Worm (Caenorhabditis elegans) whole organism, late embryonic: Measurements from ENCODE around the gene phat-7.

Experiments
- F13H6.1 ChIP-seq: sonication (generic microtip); optimal IDR thresholded peaks from 2 replicates; lab custom pipeline; 2016; ENCODE audit warnings: missing genetic modification characterization, missing compliant biosample characterization
- K02D7.2 ChIP-seq: sonication (generic microtip); optimal IDR thresholded peaks from 2 replicates; lab custom pipeline; 2017; ENCODE audit warnings: mild to moderate bottlenecking, missing genetic modification characterization, missing compliant biosample characterization
- T23F11.4 ChIP-seq: fragments of 200-800 bp; sonication (Bioruptor generic); optimal IDR thresholded peaks from 2 replicates; lab custom pipeline; 2018; ENCODE audit warnings: mild to moderate bottlenecking, missing genetic modification characterization, missing compliant biosample characterization
- Y22D7AL.16 ChIP-seq: sonication (generic microtip); optimal IDR thresholded peaks from 2 replicates; lab custom pipeline; 2016; ENCODE audit warnings: missing genetic modification characterization, missing compliant biosample characterization
- ahr-1 ChIP-seq: sonication (generic microtip); optimal IDR thresholded peaks from 2 replicates; lab custom pipeline; 2016; ENCODE audit warnings: missing genetic modification characterization, missing compliant biosample characterization
- ceh-2 ChIP-seq: sonication (generic microtip); optimal IDR thresholded peaks from 2 replicates; lab custom pipeline; 2016; ENCODE audit warnings: missing genotype, missing genetic modification characterization, missing compliant biosample characterization
- ceh-24 ChIP-seq: sonication (generic microtip); optimal IDR thresholded peaks from 2 replicates; lab custom pipeline; 2016; ENCODE audit warnings: mild to moderate bottlenecking, missing genetic modification characterization, missing compliant biosample characterization
- ceh-30 ChIP-seq: fragments of 150-350 bp; optimal IDR thresholded peaks from 2 replicates; lab custom pipeline; 2014; ENCODE audit warnings: missing biosample characterization, missing genetic modification characterization
- ceh-6 ChIP-seq: fragments of 200-800 bp; sonication (Bioruptor generic); optimal IDR thresholded peaks from 2 replicates; lab custom pipeline; 2018; ENCODE audit warnings: mild to moderate bottlenecking, missing genetic modification characterization, missing compliant biosample characterization
- ceh-9 ChIP-seq: sonication (generic microtip); optimal IDR thresholded peaks from 2 replicates; lab custom pipeline; 2016; ENCODE audit warnings: mild to moderate bottlenecking, missing genetic modification characterization, inconsistent platforms, missing compliant biosample characterization
- elt-2 ChIP-seq: sonication (generic microtip); optimal IDR thresholded peaks from 2 replicates; lab custom pipeline; 2016; ENCODE audit warnings: missing genetic modification reagents, missing genetic modification characterization, missing compliant biosample characterization
- elt-4 ChIP-seq: sonication (generic microtip); optimal IDR thresholded peaks from 2 replicates; lab custom pipeline; 2016; ENCODE audit warnings: missing genetic modification characterization, missing compliant biosample characterization
- ets-4 ChIP-seq: sonication (generic microtip); optimal IDR thresholded peaks from 2 replicates; lab custom pipeline; 2016; ENCODE audit warnings: missing genetic modification characterization, missing compliant biosample characterization
- fax-1 ChIP-seq: sonication (generic microtip); optimal IDR thresholded peaks from 2 replicates; lab custom pipeline; 2016; ENCODE audit warnings: missing genotype, missing genetic modification characterization, missing compliant biosample characterization
- gmeb-2 ChIP-seq: sonication (generic microtip); optimal IDR thresholded peaks from 2 replicates; lab custom pipeline; 2016; ENCODE audit warnings: missing genetic modification characterization, inconsistent platforms, missing compliant biosample characterization
- hlh-15 ChIP-seq: sonication (generic microtip); optimal IDR thresholded peaks from 2 replicates; lab custom pipeline; 2016; ENCODE audit warnings: missing genetic modification characterization, missing compliant biosample characterization
- hlh-6 ChIP-seq: sonication (generic microtip); optimal IDR thresholded peaks from 2 replicates; lab custom pipeline; 2016; ENCODE audit warnings: missing genotype, missing genetic modification characterization, missing compliant biosample characterization
- lin-11 ChIP-seq: fragments of 200-800 bp; sonication (Bioruptor generic); optimal IDR thresholded peaks from 2 replicates; lab custom pipeline; 2018; ENCODE audit warnings: mild to moderate bottlenecking, missing genetic modification characterization, missing compliant biosample characterization
- madf-2 ChIP-seq: sonication (generic microtip); optimal IDR thresholded peaks from 2 replicates; lab custom pipeline; 2017; ENCODE audit warnings: missing genetic modification characterization, missing compliant biosample characterization
- mec-3 ChIP-seq: sonication (generic microtip); optimal IDR thresholded peaks from 2 replicates; lab custom pipeline; 2016; ENCODE audit warnings: borderline replicate concordance, missing genetic modification characterization, missing compliant biosample characterization
- nfya-1 ChIP-seq: sonication (generic microtip); optimal IDR thresholded peaks from 2 replicates; lab custom pipeline; 2017; ENCODE audit warnings: missing genetic modification characterization, mild to moderate bottlenecking, missing compliant biosample characterization, antibody characterized with exemption, moderate library complexity
- nhr-232 ChIP-seq: sonication (generic microtip); optimal IDR thresholded peaks from 2 replicates; lab custom pipeline; 2016; ENCODE audit warnings: missing genetic modification characterization, missing compliant biosample characterization
- odd-2 ChIP-seq: sonication (generic microtip); optimal IDR thresholded peaks from 2 replicates; lab custom pipeline; 2017; ENCODE audit warnings: antibody characterized with exemption, mild to moderate bottlenecking, missing genetic modification characterization, missing compliant biosample characterization
- pag-3 ChIP-seq: sonication (generic microtip); optimal IDR thresholded peaks from 2 replicates; lab custom pipeline; 2016; ENCODE audit warnings: missing compliant biosample characterization, missing genetic modification characterization, borderline replicate concordance
- pat-9 ChIP-seq: fragments of 200-800 bp; sonication (Bioruptor generic); optimal IDR thresholded peaks from 2 replicates; lab custom pipeline; 2018; ENCODE audit warnings: mild to moderate bottlenecking, missing genetic modification characterization, moderate library complexity, missing compliant biosample characterization
- pax-1 ChIP-seq: fragments of 150-350 bp; optimal IDR thresholded peaks from 2 replicates; lab custom pipeline; 2014; ENCODE audit warnings: missing biosample characterization, missing genetic modification characterization
- pha-2 ChIP-seq: sonication (generic microtip); optimal IDR thresholded peaks from 2 replicates; lab custom pipeline; 2017; ENCODE audit warnings: mild to moderate bottlenecking, missing genetic modification characterization, missing compliant biosample characterization
- pha-4 ChIP-seq: fragments of 150-350 bp; optimal IDR thresholded peaks from 2 replicates; lab custom pipeline; 2018; ENCODE audit warnings: missing biosample characterization, missing genetic modification reagents, missing genetic modification characterization
- pqm-1 ChIP-seq: sonication (generic microtip); optimal IDR thresholded peaks from 2 replicates; lab custom pipeline; 2016; ENCODE audit warnings: missing genetic modification characterization, missing compliant biosample characterization
- ref-2 ChIP-seq: sonication (generic microtip); optimal IDR thresholded peaks from 2 replicates; lab custom pipeline; 2016; ENCODE audit warnings: missing genetic modification characterization, missing compliant biosample characterization
- rnt-1 ChIP-seq: sonication (generic microtip); optimal IDR thresholded peaks from 2 replicates; lab custom pipeline; 2016; ENCODE audit warnings: missing genetic modification characterization, missing compliant biosample characterization
- sdc-2 ChIP-seq: sonication (generic microtip); optimal IDR thresholded peaks from 2 replicates; lab custom pipeline; 2016; ENCODE audit warnings: missing genotype, missing genetic modification characterization, missing compliant biosample characterization
- sox-2 ChIP-seq: fragments of 200-800 bp; sonication (Bioruptor generic); IDR thresholded peaks from 2 replicates; pipeline ENCODE4 v1.3.6; 2022; ENCODE audit warnings: missing genetic modification reagents, missing genetic modification characterization, missing compliant biosample characterization
- syd-9 ChIP-seq: sonication (generic microtip); optimal IDR thresholded peaks from 2 replicates; lab custom pipeline; 2016; ENCODE audit warnings: mild to moderate bottlenecking, missing genetic modification characterization, moderate library complexity, missing compliant biosample characterization
- tbx-7 ChIP-seq: sonication (generic microtip); optimal IDR thresholded peaks from 2 replicates; lab custom pipeline; 2016; ENCODE audit warnings: missing genotype, missing genetic modification characterization, missing compliant biosample characterization
- unc-3 ChIP-seq, 2 experiments: fragments of 200-800 bp in 1 of 2; sonication (Bioruptor generic) in 1 of 2; sonication (generic microtip) in 1 of 2; conservative IDR thresholded peaks in 1 of 2; optimal IDR thresholded peaks in 1 of 2; 2 replicates each; pipeline versions ENCODE4 v1.3.6 to Lab custom; 2016 to 2022; ENCODE audit warnings: missing compliant biosample characterization in 2 of 2, missing genetic modification characterization in 2 of 2, missing genetic modification reagents in 1 of 2
- zip-5 ChIP-seq: sonication (generic microtip); optimal IDR thresholded peaks from 2 replicates; lab custom pipeline; 2016; ENCODE audit warnings: missing genetic modification characterization, missing compliant biosample characterization
- ztf-16 ChIP-seq: sonication (generic microtip); optimal IDR thresholded peaks from 2 replicates; lab custom pipeline; 2017; ENCODE audit warnings: missing genetic modification characterization, missing compliant biosample characterization

Gene phat-7

DNA sequence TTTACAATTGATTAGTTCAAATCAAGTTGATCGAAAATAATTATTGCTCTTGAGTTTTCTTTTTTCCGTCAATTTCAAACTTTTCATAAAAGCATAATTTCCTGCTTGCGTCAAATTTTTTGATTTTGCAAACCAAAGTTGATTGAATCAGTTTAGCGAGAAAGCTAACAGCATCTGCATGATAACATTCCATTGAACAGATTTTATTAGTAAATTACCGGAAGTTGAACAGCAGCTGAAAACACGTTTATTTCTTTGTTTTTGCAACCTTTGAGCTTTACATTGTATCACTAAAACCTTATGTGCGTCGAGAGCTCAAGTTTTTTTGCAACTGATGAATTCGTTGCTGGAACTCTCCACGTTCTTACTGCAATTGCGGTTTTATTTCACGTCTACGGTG, 1.3 kb downstream of the phat-7 start, which contains the start of gene srh-169:
Gene srh-169 (plus strand): TSS at position 301 of the 400 bp plus-strand sequence.
- TF ChIP-seq fax-1 (tag; lab: Kevin White, UChicago) (no peak), Y22D7AL.16 (no peak), ceh-6 (GFP tag; lab: Kevin White, UChicago) (no peak), ceh-2 (tag; lab: Kevin White, UChicago) (no peak), mec-3 (tag; lab: Kevin White, UChicago) (no peak), odd-2 (tag; lab: Kevin White, UChicago) (no peak), elt-4 (tag; lab: Kevin White, UChicago) (no peak), ets-4 (no peak), elt-2 (tag; lab: Kevin White, UChicago) (no peak), T23F11.4 (no peak), nfya-1 (tag; lab: Kevin White, UChicago) (no peak), gmeb-2 (tag; lab: Kevin White, UChicago) (no peak), hlh-6 (tag; lab: Kevin White, UChicago) (no peak), lin-11 (tag; lab: Kevin White, UChicago) (no peak)

DNA sequence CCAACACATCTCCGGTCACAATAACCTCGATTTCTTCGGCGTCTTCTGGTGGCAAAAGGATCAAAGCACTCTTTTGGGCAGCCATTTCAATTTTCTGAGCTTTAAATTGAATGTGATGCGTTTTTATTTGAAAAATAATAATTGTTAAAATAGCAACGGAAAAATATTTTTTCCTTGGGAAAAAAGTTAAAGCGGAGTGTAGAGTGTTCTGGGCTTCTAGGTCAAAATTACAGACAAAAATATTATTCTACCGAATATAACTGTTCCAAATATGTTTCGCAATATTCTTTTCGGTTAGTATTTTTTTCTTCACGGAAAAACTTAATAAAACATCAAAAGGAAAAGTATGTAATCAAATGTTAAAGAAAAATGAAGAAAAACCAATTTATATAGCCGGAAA, 8.8 kb downstream of the phat-7 start, which contains the start of gene djr-1.2:
Gene djr-1.2 (minus strand): TSS at position 101 of the 400 bp plus-strand sequence.
- TF ChIP-seq rnt-1 (tag; lab: Kevin White, UChicago) (no peak), F13H6.1 (tag; lab: Kevin White, UChicago) (no peak), pag-3 (tag; lab: Kevin White, UChicago) (no peak), hlh-6 (tag; lab: Kevin White, UChicago) (no peak), sdc-2 (tag; lab: Kevin White, UChicago) (no peak)

- TF ChIP-seq ceh-30 (tag; lab: Kevin White, UChicago) (no peak), pha-4 (tag; lab: Kevin White, UChicago) (no peak), ets-4 (no peak), ahr-1 (tag; lab: Kevin White, UChicago) (no peak), gmeb-2 (tag; lab: Kevin White, UChicago) (no peak), odd-2 (tag; lab: Kevin White, UChicago) (no peak), nhr-232 (no peak), unc-3 (GFP tag; conservative IDR thresholded peaks at IDR 0.05; lab: Robert Waterston, UW) (no peak), unc-3 (tag; optimal IDR thresholded peaks at IDR 0.05; lab: Kevin White, UChicago) (no peak), madf-2 (tag; lab: Kevin White, UChicago) (no peak)
Observed at ce11 chrV:4056203-4056602, 10.0 kb downstream of the phat-7 start.

- TF ChIP-seq K02D7.2 (tag; lab: Kevin White, UChicago) (no peak), hlh-6 (tag; lab: Kevin White, UChicago) (no peak)
Observed at ce11 chrV:4073455-4073854, 27.2 kb downstream of the phat-7 start, which contains the start of gene otpl-2. TSS of gene otpl-2 (plus strand) at chrV:4073755.

DNA sequence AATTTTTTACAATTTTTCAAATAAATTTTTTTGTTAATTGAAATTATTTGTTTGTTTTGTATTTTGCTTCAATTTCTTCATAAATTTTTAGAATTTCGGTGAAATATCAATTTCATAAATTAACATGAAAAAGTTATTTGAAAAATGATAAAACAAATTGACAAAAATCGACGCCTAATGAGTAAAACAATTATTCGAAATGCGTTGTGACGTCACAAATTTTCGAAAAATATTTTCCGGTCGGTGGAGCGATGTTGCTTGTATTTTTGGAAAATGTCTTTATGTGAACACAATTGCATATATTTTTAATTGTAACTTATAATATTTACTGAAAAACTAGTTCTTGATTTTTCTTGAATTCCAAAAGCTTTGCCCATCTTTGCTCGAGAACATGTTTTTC, 34.3 kb downstream of the phat-7 start:
- TF ChIP-seq zip-5 (tag; lab: Kevin White, UChicago): no peak
- no peak for TF ChIP-seq hlh-15
- TF ChIP-seq pha-2 (tag; lab: Kevin White, UChicago): no peak
- TF ChIP-seq K02D7.2 (tag; lab: Kevin White, UChicago): no peak

DNA sequence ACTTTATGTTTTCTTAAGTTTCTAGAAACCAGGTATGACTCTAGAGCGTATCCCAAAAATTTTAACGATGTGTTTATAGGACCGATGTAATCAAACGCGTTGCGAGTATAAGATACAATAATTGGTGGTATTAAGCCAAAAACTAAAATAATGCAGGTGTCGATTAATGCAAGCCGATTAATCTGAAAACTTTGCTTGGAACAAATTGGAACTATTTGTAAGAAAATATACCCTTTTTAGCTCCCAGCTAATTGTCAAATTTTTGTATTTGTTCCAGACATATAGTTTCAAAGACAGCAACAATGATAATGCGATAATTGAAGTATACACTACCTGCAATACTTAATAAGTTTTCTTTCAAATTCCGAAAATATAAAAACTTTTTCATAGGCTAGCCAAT, 35.1 kb downstream of the phat-7 start, which contains the start of gene srh-211:
Gene srh-211 (minus strand): TSS at position 101 of the 400 bp plus-strand sequence.
- TF ChIP-seq sox-2 (GFP tag; lab: Robert Waterston, UW) (no peak), rnt-1 (tag; lab: Kevin White, UChicago) (no peak), pax-1 (no peak), ets-4 (no peak), mec-3 (tag; lab: Kevin White, UChicago) (no peak), syd-9 (tag; lab: Kevin White, UChicago) (no peak), ceh-24 (no peak), tbx-7 (tag; lab: Kevin White, UChicago) (no peak), ceh-6 (GFP tag; lab: Kevin White, UChicago) (no peak), pqm-1 (tag; lab: Kevin White, UChicago) (no peak), ahr-1 (tag; lab: Kevin White, UChicago) (no peak), ref-2 (tag; lab: Kevin White, UChicago) (no peak), ztf-16 (tag; lab: Kevin White, UChicago) (no peak), pat-9 (no peak), ceh-9 (tag; lab: Kevin White, UChicago) (no peak), madf-2 (tag; lab: Kevin White, UChicago) (no peak), fax-1 (tag; lab: Kevin White, UChicago) (no peak), lin-11 (tag; lab: Kevin White, UChicago) (no peak)
